Fruit fly (Drosophila melanogaster) whole organism, embryonic: Measurements from ENCODE around the gene firl.

Source experiments
- Aef1 ChIP-seq: fragments of 200-800 bp; sonication (Bioruptor generic); IDR thresholded peaks from 3 replicates; pipeline ENCODE4 v1.3.6; 2022; ENCODE audit warnings: missing biosample characterization, missing genetic modification characterization
- Blimp-1 ChIP-seq: fragments of 200-800 bp; sonication (Bioruptor generic); optimal IDR thresholded peaks from 3 replicates; lab custom pipeline; 2018; ENCODE audit warnings: missing biosample characterization, missing genetic modification characterization, mild to moderate bottlenecking, moderate library complexity, missing genetic modification reagents
- CG1024 ChIP-seq: fragments of 200-800 bp; sonication (Bioruptor generic); IDR thresholded peaks from 2 replicates; pipeline ENCODE4 v1.3.6; 2022; ENCODE audit warnings: missing biosample characterization, missing genetic modification characterization
- CG10274 ChIP-seq: fragments of 200-800 bp; sonication (Bioruptor generic); optimal IDR thresholded peaks from 3 replicates; lab custom pipeline; 2017; ENCODE audit warnings: missing biosample characterization, mild to moderate bottlenecking, missing genetic modification characterization
- CG10543 ChIP-seq: fragments of 200-800 bp; sonication (Bioruptor generic); optimal IDR thresholded peaks from 3 replicates; lab custom pipeline; 2017; ENCODE audit warnings: missing biosample characterization, mild to moderate bottlenecking, missing genetic modification characterization, moderate library complexity
- CG11456 ChIP-seq: fragments of 200-800 bp; sonication (Bioruptor generic); IDR thresholded peaks from 3 replicates; pipeline ENCODE4 v1.3.6; 2022; ENCODE audit warnings: missing biosample characterization, missing genetic modification characterization
- CG11696 ChIP-seq: fragments of 200-800 bp; sonication (Bioruptor generic); IDR thresholded peaks from 2 replicates; pipeline ENCODE4 v1.3.6; 2022; ENCODE audit warnings: missing biosample characterization, missing genetic modification characterization
- CG12391 ChIP-seq: fragments of 200-800 bp; sonication (Bioruptor generic); optimal IDR thresholded peaks from 3 replicates; lab custom pipeline; 2018; ENCODE audit warnings: missing biosample characterization, mild to moderate bottlenecking, missing genetic modification characterization, moderate library complexity
- CG12659 ChIP-seq: fragments of 200-800 bp; sonication (Bioruptor generic); optimal IDR thresholded peaks from 3 replicates; lab custom pipeline; 2017; ENCODE audit warnings: mild to moderate bottlenecking, missing biosample characterization, missing genetic modification reagents, missing genetic modification characterization
- CG14860 ChIP-seq: fragments of 200-800 bp; sonication (Bioruptor generic); IDR thresholded peaks from 3 replicates; pipeline ENCODE4 v1.3.6; 2022; ENCODE audit warnings: missing biosample characterization, missing genetic modification characterization; ENCODE audit not compliant: partially characterized antibody
- CG16779 ChIP-seq: fragments of 200-800 bp; sonication (Bioruptor generic); IDR thresholded peaks from 2 replicates; pipeline ENCODE4 v1.3.6; 2022; ENCODE audit warnings: missing biosample characterization, missing genetic modification characterization
- CG1792 ChIP-seq: fragments of 200-800 bp; sonication (Bioruptor generic); optimal IDR thresholded peaks from 2 replicates; lab custom pipeline; 2016; ENCODE audit warnings: missing biosample characterization, missing genetic modification characterization
- CG18011 ChIP-seq: fragments of 200-800 bp; sonication (Bioruptor generic); optimal IDR thresholded peaks from 2 replicates; lab custom pipeline; 2017; ENCODE audit warnings: missing biosample characterization, missing genetic modification characterization, mild to moderate bottlenecking, moderate library complexity, missing genotype
- CG2120 ChIP-seq: fragments of 200-800 bp; sonication (Bioruptor generic); optimal IDR thresholded peaks from 3 replicates; lab custom pipeline; 2016; ENCODE audit warnings: missing biosample characterization, missing genetic modification characterization
- CG31388 ChIP-seq: fragments of 200-800 bp; sonication (Bioruptor generic); optimal IDR thresholded peaks from 2 replicates; lab custom pipeline; 2016; ENCODE audit warnings: missing biosample characterization, missing genetic modification characterization
- CG31441 ChIP-seq: fragments of 200-800 bp; sonication (Bioruptor generic); IDR thresholded peaks from 2 replicates; pipeline ENCODE4 v1.3.6; 2022; ENCODE audit warnings: missing biosample characterization, missing genetic modification characterization
- CG43689 ChIP-seq: fragments of 200-800 bp; sonication (Bioruptor generic); IDR thresholded peaks from 2 replicates; pipeline ENCODE4 v1.3.6; 2022; ENCODE audit warnings: missing biosample characterization, missing genetic modification characterization
- CG6791 ChIP-seq: fragments of 200-800 bp; sonication (Bioruptor generic); IDR thresholded peaks from 3 replicates; pipeline ENCODE4 v1.3.6; 2022; ENCODE audit warnings: missing biosample characterization, missing genetic modification characterization; ENCODE audit not compliant: partially characterized antibody
- CG7271 ChIP-seq: fragments of 200-800 bp; sonication (Bioruptor generic); optimal IDR thresholded peaks from 2 replicates; lab custom pipeline; 2018; ENCODE audit warnings: missing biosample characterization, mild to moderate bottlenecking, missing genetic modification characterization, moderate library complexity
- D ChIP-seq, 2 experiments: fragments of 200-800 bp in 1 of 2; fragments of >200 bp in 1 of 2; sonication (Bioruptor generic) in 1 of 2; optimal IDR thresholded peaks; 2 replicates in 1 of 2; 3 replicates in 1 of 2; lab custom pipeline; 2017; ENCODE audit warnings: mild to moderate bottlenecking in 1 of 2, missing biosample characterization in 1 of 2, missing genetic modification characterization in 1 of 2, missing genetic modification reagents in 1 of 2
- Dfd ChIP-seq, 2 experiments: fragments of >200 bp; optimal IDR thresholded peaks; 2 replicates each; lab custom pipeline; 2017; ENCODE audit warnings: missing biosample characterization in 2 of 2, missing genetic modification characterization in 2 of 2
- Dip2 ChIP-seq: fragments of 200-800 bp; sonication (Bioruptor generic); IDR thresholded peaks from 2 replicates; pipeline ENCODE4 v1.3.6; 2022; ENCODE audit warnings: missing biosample characterization, missing genetic modification characterization
- Ets97D ChIP-seq: fragments of 200-800 bp; sonication (Bioruptor generic); optimal IDR thresholded peaks from 3 replicates; lab custom pipeline; 2016; ENCODE audit warnings: missing biosample characterization, missing genetic modification characterization
- Fer1 ChIP-seq: fragments of 200-800 bp; sonication (Bioruptor generic); optimal IDR thresholded peaks from 2 replicates; lab custom pipeline; 2017; ENCODE audit warnings: missing biosample characterization, mild to moderate bottlenecking, missing genetic modification characterization
- Mes4 ChIP-seq: fragments of 200-800 bp; sonication (Bioruptor generic); optimal IDR thresholded peaks from 2 replicates; lab custom pipeline; 2016; ENCODE audit warnings: missing biosample characterization, missing genetic modification characterization
- Mrtf ChIP-seq: fragments of 200-800 bp; sonication (Bioruptor generic); IDR thresholded peaks from 3 replicates; pipeline ENCODE4 v1.3.6; 2022; ENCODE audit warnings: missing biosample characterization, missing genetic modification characterization
- Scr ChIP-seq: fragments of 200-800 bp; sonication (Bioruptor generic); IDR thresholded peaks from 2 replicates; pipeline ENCODE4 v1.3.6; 2022; ENCODE audit warnings: missing biosample characterization, missing genetic modification characterization; ENCODE audit not compliant: partially characterized antibody
- Sry-δ ChIP-seq: fragments of 200-800 bp; sonication (Bioruptor generic); optimal IDR thresholded peaks from 2 replicates; lab custom pipeline; 2016; ENCODE audit warnings: missing biosample characterization, missing genetic modification characterization
- Stat92E ChIP-seq, 3 experiments: fragments of >200 bp in 2 of 3; fragments of 200-800 bp in 1 of 3; sonication (Bioruptor generic) in 1 of 3; optimal IDR thresholded peaks; 2 replicates each; lab custom pipeline; 2017 to 2019; ENCODE audit warnings: missing biosample characterization in 3 of 3, missing genetic modification characterization in 3 of 3, mild to moderate bottlenecking in 1 of 3, moderate library complexity in 1 of 3
- abd-A ChIP-seq: fragments of 200-800 bp; sonication (Bioruptor generic); optimal IDR thresholded peaks from 3 replicates; lab custom pipeline; 2019; ENCODE audit warnings: missing biosample characterization, mild to moderate bottlenecking, missing genetic modification characterization, moderate library complexity
- cad ChIP-seq: fragments of >200 bp; optimal IDR thresholded peaks from 2 replicates; lab custom pipeline; 2017; ENCODE audit warnings: missing biosample characterization, missing genetic modification characterization
- cwo ChIP-seq: fragments of 200-800 bp; sonication (Bioruptor generic); optimal IDR thresholded peaks from 3 replicates; lab custom pipeline; 2017; ENCODE audit warnings: missing biosample characterization, missing genetic modification characterization, mild to moderate bottlenecking, moderate library complexity, missing genetic modification reagents
- ewg ChIP-seq: fragments of 200-800 bp; sonication (Bioruptor generic); optimal IDR thresholded peaks from 3 replicates; lab custom pipeline; 2017; ENCODE audit warnings: mild to moderate bottlenecking, missing biosample characterization, missing genetic modification reagents, missing genetic modification characterization
- exex ChIP-seq: fragments of 200-800 bp; sonication (Bioruptor generic); optimal IDR thresholded peaks from 4 replicates; lab custom pipeline; 2018; ENCODE audit warnings: missing biosample characterization, mild to moderate bottlenecking, missing genetic modification characterization, moderate library complexity
- gsb-n ChIP-seq: fragments of 200-800 bp; sonication (Bioruptor generic); optimal IDR thresholded peaks from 3 replicates; lab custom pipeline; 2018; ENCODE audit warnings: missing biosample characterization, mild to moderate bottlenecking, missing genetic modification characterization
- nerfin-2 ChIP-seq: fragments of 200-800 bp; sonication (Bioruptor generic); IDR thresholded peaks from 2 replicates; pipeline ENCODE4 v1.3.6; 2022; ENCODE audit warnings: missing biosample characterization, missing genetic modification characterization; ENCODE audit not compliant: partially characterized antibody
- pho ChIP-seq: fragments of 200-800 bp; sonication (Bioruptor generic); optimal IDR thresholded peaks from 2 replicates; lab custom pipeline; 2016; ENCODE audit warnings: missing biosample characterization, missing genetic modification characterization
- pnt ChIP-seq: fragments of 200-800 bp; sonication (Bioruptor generic); optimal IDR thresholded peaks from 3 replicates; lab custom pipeline; 2016; ENCODE audit warnings: missing biosample characterization, missing genetic modification characterization
- pros ChIP-seq: fragments of 200-800 bp; sonication (Bioruptor generic); optimal IDR thresholded peaks from 3 replicates; lab custom pipeline; 2019; ENCODE audit warnings: missing biosample characterization, mild to moderate bottlenecking, missing genetic modification characterization, moderate library complexity
- sens ChIP-seq: fragments of 200-800 bp; sonication (Bioruptor generic); peaks from one replicate; lab custom pipeline; 2016; ENCODE audit warnings: missing biosample characterization, missing genetic modification characterization
- stwl ChIP-seq: fragments of 200-800 bp; sonication (Bioruptor generic); optimal IDR thresholded peaks from 3 replicates; lab custom pipeline; 2018; ENCODE audit warnings: missing biosample characterization, mild to moderate bottlenecking, missing genetic modification characterization, moderate library complexity
- tll ChIP-seq, 2 experiments: fragments of 200-800 bp in 1 of 2; fragments of >200 bp in 1 of 2; sonication (Bioruptor generic) in 1 of 2; optimal IDR thresholded peaks; 2 replicates each; lab custom pipeline; 2017 to 2019; ENCODE audit warnings: missing biosample characterization in 2 of 2, missing genetic modification characterization in 2 of 2, mild to moderate bottlenecking in 1 of 2, moderate library complexity in 1 of 2
- wdn ChIP-seq: fragments of 200-800 bp; sonication (Bioruptor generic); IDR thresholded peaks from 2 replicates; pipeline ENCODE4 v1.3.6; 2022; ENCODE audit warnings: missing biosample characterization, missing genetic modification characterization
- zen ChIP-seq: fragments of 200-800 bp; sonication (Bioruptor generic); optimal IDR thresholded peaks from 3 replicates; lab custom pipeline; 2018; ENCODE audit warnings: missing biosample characterization, mild to moderate bottlenecking, missing genetic modification characterization, moderate library complexity
- zfh2 ChIP-seq: fragments of 200-800 bp; sonication (Bioruptor generic); optimal IDR thresholded peaks from 2 replicates; lab custom pipeline; 2016; ENCODE audit warnings: missing biosample characterization, missing genetic modification characterization

The firl gene

DNA sequence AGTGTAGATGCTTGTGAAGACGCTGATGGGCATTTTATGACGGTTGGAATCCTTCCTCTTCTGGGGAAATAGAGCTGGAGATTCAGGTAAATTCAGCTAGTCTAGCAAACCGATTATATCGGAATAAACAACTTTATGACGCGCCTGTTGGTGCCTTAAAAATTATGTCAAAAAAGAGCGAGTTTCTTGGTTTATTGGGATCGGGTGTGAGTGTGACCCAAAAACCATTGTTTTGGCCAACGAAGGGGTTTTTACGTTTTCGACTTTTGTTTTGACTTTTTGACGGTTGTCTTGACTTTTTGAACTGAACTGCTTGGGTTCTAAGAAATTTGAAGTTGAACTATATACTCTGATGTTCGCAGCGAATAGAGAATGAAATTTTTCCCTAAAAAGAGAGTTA is 25.5 kb upstream of the firl start (continued):
- TF ChIP-seq Dfd (GFP tag; optimal IDR thresholded peaks at IDR 0.05; lab: Kevin White, UChicago): no peak
- no peak for TF ChIP-seq CG6791 (GFP tag; lab: Robert Waterston, UW)
- no peak for TF ChIP-seq cwo (GFP tag; lab: Kevin White, UChicago)
- TF ChIP-seq gsb-n: no peak
- no peak for TF ChIP-seq D (optimal IDR thresholded peaks at IDR 0.05; lab: Kevin White, UChicago)
- no peak for TF ChIP-seq D (GFP tag; optimal IDR thresholded peaks at IDR 0.05; lab: Kevin White, UChicago)

DNA sequence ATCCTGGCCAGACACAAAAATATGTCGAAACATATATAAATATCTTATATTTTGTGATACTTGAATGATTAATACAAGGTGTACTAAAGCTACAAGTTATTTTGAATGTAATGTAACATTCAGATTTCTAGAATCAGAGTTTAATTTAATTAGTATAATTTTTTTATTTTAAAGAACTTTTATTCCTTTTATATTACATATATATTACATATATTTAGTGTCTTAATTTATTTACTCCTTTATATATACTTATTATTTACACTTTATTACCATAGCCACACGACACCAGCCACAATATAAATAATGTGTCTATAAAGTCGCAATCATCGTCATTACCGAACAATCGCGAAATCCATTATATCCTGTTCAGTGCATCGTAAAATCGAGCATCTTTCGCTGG is 24.9 kb upstream of the firl start, which contains the start of gene Pex19:
TSS of gene Pex19 (plus strand) at position 301 of the 400 bp plus-strand sequence.
- no peak for TF ChIP-seq Fer1 (GFP tag; lab: Kevin White, UChicago)
- no peak for TF ChIP-seq CG16779 (GFP tag; lab: Robert Waterston, UW)
- no peak for TF ChIP-seq Dip2 (GFP tag; lab: Robert Waterston, UW)
- no peak for TF ChIP-seq pros (GFP tag; lab: Kevin White, UChicago)
- no peak for TF ChIP-seq pnt (GFP tag; lab: Kevin White, UChicago)
- TF ChIP-seq CG31441 (GFP tag; lab: Robert Waterston, UW): no peak
- TF ChIP-seq nerfin-2 (GFP tag; lab: Robert Waterston, UW): no peak
- TF ChIP-seq Ets97D (GFP tag; lab: Kevin White, UChicago): no peak
- TF ChIP-seq pho (GFP tag; lab: Kevin White, UChicago): no peak
- no peak for TF ChIP-seq Sry-δ
- no peak for TF ChIP-seq CG31388 (GFP tag; lab: Kevin White, UChicago)
- no peak for TF ChIP-seq CG18011 (GFP tag; lab: Kevin White, UChicago)
- TF ChIP-seq ewg (GFP tag; lab: Kevin White, UChicago): no peak
- no peak for TF ChIP-seq sens
- no peak for TF ChIP-seq CG1024 (GFP tag; lab: Robert Waterston, UW)

DNA sequence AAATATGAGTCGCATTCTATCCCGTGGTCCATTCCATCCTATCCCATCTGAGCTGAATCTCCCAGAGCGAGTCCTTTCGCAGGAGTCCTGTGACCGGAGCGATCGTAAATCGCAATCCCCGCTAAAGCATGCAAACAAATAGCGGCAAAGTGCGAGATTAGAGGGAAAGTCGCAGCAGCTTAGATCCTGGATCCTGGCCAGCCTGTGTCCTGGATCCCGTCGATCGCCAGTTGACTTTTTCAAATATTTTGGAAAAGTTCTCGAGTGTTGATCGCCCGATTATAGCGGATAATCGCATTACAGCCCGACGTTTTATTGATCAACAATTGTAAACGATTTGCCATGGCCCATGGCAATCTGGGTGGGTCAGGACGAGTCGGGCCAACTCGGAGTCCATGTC is 22.6 kb upstream of the firl start:
- TF ChIP-seq Aef1 (no peak), CG12391 (tag; lab: Kevin White, UChicago) (no peak), Scr (GFP tag; lab: Robert Waterston, UW) (no peak), cad (peak; percentile 33), tll (GFP tag; optimal IDR thresholded peaks at IDR 0.05; lab: Kevin White, UChicago) (peak in 1 of 2 experiments; percentile 94)

DNA sequence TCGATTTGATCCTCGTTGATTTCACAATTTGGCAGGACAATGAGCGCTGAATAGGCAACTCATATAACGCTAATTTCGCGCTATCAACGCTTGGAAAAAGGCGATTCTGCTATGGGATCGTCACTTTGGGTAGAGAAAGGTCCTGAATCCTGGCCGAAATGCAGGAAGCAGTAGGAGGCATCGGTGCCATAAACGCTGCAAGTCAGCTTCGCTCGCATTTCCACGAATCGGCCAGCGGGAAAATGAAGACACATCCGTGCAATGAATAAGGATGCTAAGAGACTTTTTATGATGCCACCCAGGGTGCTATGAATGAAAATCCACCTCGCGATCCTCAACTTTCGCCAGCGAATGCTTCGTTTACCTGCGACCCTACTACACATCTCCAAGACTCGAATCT is 20.9 kb upstream of the firl start:
- TF ChIP-seq CG10274 (GFP tag; lab: Kevin White, UChicago) (no peak), cad (peak; percentile 98), CG11696 (GFP tag; lab: Robert Waterston, UW) (no peak), CG6791 (GFP tag; lab: Robert Waterston, UW) (no peak), exex (no peak), Mes4 (GFP tag; lab: Kevin White, UChicago) (no peak), tll (GFP tag; optimal IDR thresholded peaks at IDR 0.05; lab: Kevin White, UChicago) (peak in 1 of 2 experiments; percentile 69), CG43689 (GFP tag; lab: Robert Waterston, UW) (no peak), CG12659 (GFP tag; lab: Kevin White, UChicago) (no peak), Dfd (GFP tag; optimal IDR thresholded peaks at IDR 0.05; lab: Kevin White, UChicago) (no peak), CG14860 (GFP tag; lab: Robert Waterston, UW) (no peak), CG1792 (GFP tag; lab: Kevin White, UChicago) (no peak), Mrtf (GFP tag; lab: Robert Waterston, UW) (no peak), zen (tag; lab: Kevin White, UChicago) (peak; percentile 39), CG2120 (GFP tag; lab: Kevin White, UChicago) (no peak), Stat92E (GFP tag; optimal IDR thresholded peaks at IDR 0.05; lab: Kevin White, UChicago) (no peak), wdn (GFP tag; lab: Robert Waterston, UW) (no peak), CG7271 (tag; lab: Kevin White, UChicago) (no peak), abd-A (tag; lab: Kevin White, UChicago) (no peak), CG11456 (GFP tag; lab: Robert Waterston, UW) (no peak), Blimp-1 (GFP tag; lab: Kevin White, UChicago) (no peak), zfh2 (GFP tag; lab: Kevin White, UChicago) (no peak), CG10543 (GFP tag; lab: Kevin White, UChicago) (no peak), stwl (no peak)
